Worm (Caenorhabditis elegans): ENCODE results near the gene F07A11.4.

- TF ChIP-seq W03F9.2 (tag; optimal IDR thresholded peaks at IDR 0.05) = no peak
- TF ChIP-seq him-1 (tag; optimal IDR thresholded peaks at IDR 0.05) = no peak
- TF ChIP-seq dao-5 (tag; optimal IDR thresholded peaks at IDR 0.05) = no peak
Measured at ce11 chrII:11582698-11583097, 18.1 kb upstream of the F07A11.4 start, which contains the start of gene ints-7.
